Worm (Caenorhabditis elegans): ENCODE results near the gene F09G8.5.

F09G8.5 gene

ce11 chrIII:8254938-8255337 is at the start of gene F09G8.5:
Gene F09G8.5, plus strand, starts transcription at chrIII:8254975.
- TF ChIP-seq unc-55 (GFP tag; optimal IDR thresholded peaks at IDR 0.05): peak; percentile 81
- TF ChIP-seq nhr-21 (tag; optimal IDR thresholded peaks at IDR 0.05): no peak

- TF ChIP-seq F13H6.1 (tag; optimal IDR thresholded peaks at IDR 0.05): no peak
Observed at ce11 chrIII:8209775-8210174, 45.0 kb upstream of the F09G8.5 start, which contains the start of gene C30A5.10. Gene C30A5.10, minus strand, starts transcription at chrIII:8209875.

- TF ChIP-seq elt-3 (tag; optimal IDR thresholded peaks at IDR 0.05) (no peak), nhr-25 (tag; optimal IDR thresholded peaks at IDR 0.05) (no peak), lin-39 (tag; optimal IDR thresholded peaks at IDR 0.05) (no peak), nhr-6 (tag; optimal IDR thresholded peaks at IDR 0.05) (no peak), nhr-129 (tag; optimal IDR thresholded peaks at IDR 0.05) (peak; percentile 14), skn-1 (tag; optimal IDR thresholded peaks at IDR 0.05) (no peak), C34F6.9 (tag; optimal IDR thresholded peaks at IDR 0.05) (peak; percentile 17), peb-1 (tag; optimal IDR thresholded peaks at IDR 0.05) (no peak), unc-55 (GFP tag; optimal IDR thresholded peaks at IDR 0.05) (peak; percentile 49), lsy-2 (tag; optimal IDR thresholded peaks at IDR 0.05) (peak in 1 of 2 experiments; percentile 54), nhr-10 (tag; optimal IDR thresholded peaks at IDR 0.05) (no peak)
Observed at ce11 chrIII:8211562-8211961, 43.2 kb upstream of the F09G8.5 start.

ce11 chrIII:8216224-8216623 is 38.6 kb upstream of the F09G8.5 start, which contains the start of gene unc-86:
Gene unc-86, minus strand, starts transcription at chrIII:8216336.
- no peak for TF ChIP-seq peb-1 (tag; optimal IDR thresholded peaks at IDR 0.05)
- peak; percentile 4 for TF ChIP-seq unc-55 (GFP tag; optimal IDR thresholded peaks at IDR 0.05)

- no peak for TF ChIP-seq fos-1 (tag; optimal IDR thresholded peaks at IDR 0.05)
- no peak for TF ChIP-seq nhr-25 (tag; optimal IDR thresholded peaks at IDR 0.05)
- TF ChIP-seq ZK546.5 (tag; optimal IDR thresholded peaks at IDR 0.05): no peak
- TF ChIP-seq aly-2 (tag; optimal IDR thresholded peaks at IDR 0.05): no peak
- no peak for TF ChIP-seq elt-1 (tag; optimal IDR thresholded peaks at IDR 0.05)
- no peak for TF ChIP-seq nhr-77 (tag; optimal IDR thresholded peaks at IDR 0.05)
- TF ChIP-seq snpc-4 (tag; optimal IDR thresholded peaks at IDR 0.05): no peak
Observed at ce11 chrIII:8217919-8218318, 36.9 kb upstream of the F09G8.5 start, which contains the start of gene C30A5.16. Gene C30A5.16, plus strand, starts transcription at chrIII:8218219.

ce11 chrIII:8220081-8220480 is 34.7 kb upstream of the F09G8.5 start:
- TF ChIP-seq unc-55 (GFP tag; optimal IDR thresholded peaks at IDR 0.05) (no peak), ztf-11 (tag; optimal IDR thresholded peaks at IDR 0.05) (no peak), nhr-237 (tag; optimal IDR thresholded peaks at IDR 0.05) (no peak)

ce11 chrIII:8224769-8225168 is 30.0 kb upstream of the F09G8.5 start, which contains the start of gene mob-4:
Gene mob-4, plus strand, starts transcription at chrIII:8225097.
- TF ChIP-seq unc-55 (GFP tag; optimal IDR thresholded peaks at IDR 0.05) (peak; percentile 32), nhr-6 (tag; optimal IDR thresholded peaks at IDR 0.05) (no peak), lsy-2 (tag; optimal IDR thresholded peaks at IDR 0.05) (peak in 1 of 2 experiments; percentile 32), skn-1 (tag; optimal IDR thresholded peaks at IDR 0.05) (no peak)

ce11 chrIII:8226178-8226577 is 28.6 kb upstream of the F09G8.5 start, which contains the start of gene rfs-1:
Gene rfs-1, plus strand, starts transcription at chrIII:8226478.
- TF ChIP-seq sma-9 (GFP tag; optimal IDR thresholded peaks at IDR 0.05) (no peak), sma-9 (tag; optimal IDR thresholded peaks at IDR 0.05) (no peak), ztf-1 (GFP tag; conservative IDR thresholded peaks at IDR 0.05) (no peak), lin-11 (tag; optimal IDR thresholded peaks at IDR 0.05) (no peak), Y55F3AM.14 (GFP tag; optimal IDR thresholded peaks at IDR 0.05) (no peak), mbf-1 (tag; optimal IDR thresholded peaks at IDR 0.05) (no peak), aly-2 (tag; optimal IDR thresholded peaks at IDR 0.05) (no peak), unc-55 (GFP tag; optimal IDR thresholded peaks at IDR 0.05) (no peak), ceh-82 (tag; optimal IDR thresholded peaks at IDR 0.05) (no peak), sma-3 (GFP tag; optimal IDR thresholded peaks at IDR 0.05) (no peak), nhr-25 (tag; optimal IDR thresholded peaks at IDR 0.05) (no peak), ama-1 (optimal IDR thresholded peaks at IDR 0.05) (no peak), skn-1 (tag; optimal IDR thresholded peaks at IDR 0.05) (no peak), unc-39 (tag; optimal IDR thresholded peaks at IDR 0.05) (no peak), nhr-12 (tag; optimal IDR thresholded peaks at IDR 0.05) (no peak), nhr-11 (tag; optimal IDR thresholded peaks at IDR 0.05) (no peak)

All from whole organism, L2 larva.